Fruit fly (Drosophila melanogaster) whole organism, embryonic: ENCODE data around the gene Blm.

Source experiments
- Abd-B ChIP-seq: fragments of 200-800 bp; sonication (Bioruptor generic); optimal IDR thresholded peaks from 2 replicates; lab custom pipeline; 2018; ENCODE audit warnings: missing biosample characterization, mild to moderate bottlenecking, missing genetic modification characterization, moderate library complexity
- Awh ChIP-seq: fragments of 200-800 bp; sonication (Bioruptor generic); IDR thresholded peaks from 2 replicates; pipeline ENCODE4, ENCODE4 v1.3.6; 2022; ENCODE audit warnings: missing biosample characterization, missing genetic modification characterization
- BEAF-32 ChIP-seq: fragments of 200-800 bp; sonication (Bioruptor generic); optimal IDR thresholded peaks from 3 replicates; lab custom pipeline; 2017; ENCODE audit warnings: missing biosample characterization, missing genetic modification characterization, mild to moderate bottlenecking, moderate library complexity, missing genetic modification reagents
- BtbVII ChIP-seq: fragments of 200-800 bp; sonication (Bioruptor generic); optimal IDR thresholded peaks from 3 replicates; lab custom pipeline; 2017; ENCODE audit warnings: missing biosample characterization, mild to moderate bottlenecking, missing genetic modification characterization
- CG10147 ChIP-seq: fragments of 200-800 bp; sonication (Bioruptor generic); optimal IDR thresholded peaks from 2 replicates; lab custom pipeline; 2019; ENCODE audit warnings: missing biosample characterization, mild to moderate bottlenecking, missing genetic modification characterization, moderate library complexity
- CG10274 ChIP-seq: fragments of 200-800 bp; sonication (Bioruptor generic); optimal IDR thresholded peaks from 3 replicates; lab custom pipeline; 2017; ENCODE audit warnings: missing biosample characterization, mild to moderate bottlenecking, missing genetic modification characterization
- CG11695 ChIP-seq: fragments of 200-800 bp; sonication (Bioruptor generic); IDR thresholded peaks from 3 replicates; pipeline ENCODE4 v1.3.6; 2022; ENCODE audit warnings: missing biosample characterization, missing genetic modification characterization
- CG15011 ChIP-seq: fragments of 200-800 bp; sonication (Bioruptor generic); optimal IDR thresholded peaks from 3 replicates; lab custom pipeline; 2018; ENCODE audit warnings: missing biosample characterization, mild to moderate bottlenecking, missing genetic modification characterization
- CG15479 ChIP-seq: fragments of 200-800 bp; sonication (Bioruptor generic); optimal IDR thresholded peaks from 3 replicates; lab custom pipeline; 2019; ENCODE audit warnings: missing biosample characterization, mild to moderate bottlenecking, missing genetic modification characterization, moderate library complexity
- CG16815 ChIP-seq: fragments of 200-800 bp; sonication (Bioruptor generic); optimal IDR thresholded peaks from 3 replicates; lab custom pipeline; 2017; ENCODE audit warnings: missing biosample characterization, mild to moderate bottlenecking, missing genetic modification characterization
- CG2129 ChIP-seq: fragments of 200-800 bp; sonication (Bioruptor generic); IDR thresholded peaks from 2 replicates; pipeline ENCODE4 v1.3.6; 2022; ENCODE audit warnings: missing biosample characterization, missing genetic modification characterization; ENCODE audit not compliant: partially characterized antibody
- CG30020 ChIP-seq: fragments of 200-800 bp; optimal IDR thresholded peaks from 2 replicates; lab custom pipeline; 2019; ENCODE audit warnings: missing biosample characterization, mild to moderate bottlenecking, missing genetic modification characterization, moderate library complexity
- CG3407 ChIP-seq: fragments of 200-800 bp; sonication (Bioruptor generic); optimal IDR thresholded peaks from 2 replicates; lab custom pipeline; 2018; ENCODE audit warnings: missing biosample characterization, mild to moderate bottlenecking, missing genetic modification characterization
- CG3847 ChIP-seq: fragments of 200-800 bp; sonication (Bioruptor generic); IDR thresholded peaks from 2 replicates; pipeline ENCODE4 v1.3.6; 2022; ENCODE audit warnings: missing biosample characterization, missing genetic modification characterization
- CG3995 ChIP-seq: fragments of 200-800 bp; sonication (Bioruptor generic); optimal IDR thresholded peaks from 3 replicates; lab custom pipeline; 2016; ENCODE audit warnings: missing biosample characterization, missing genetic modification characterization
- CG4617 ChIP-seq: fragments of 200-800 bp; sonication (Bioruptor generic); optimal IDR thresholded peaks from 3 replicates; lab custom pipeline; 2016; ENCODE audit warnings: missing biosample characterization, missing genetic modification characterization, borderline replicate concordance
- CG6683 ChIP-seq: fragments of 200-800 bp; sonication (Bioruptor generic); optimal IDR thresholded peaks from 2 replicates; lab custom pipeline; 2017; ENCODE audit warnings: missing biosample characterization, mild to moderate bottlenecking, missing genetic modification characterization, missing genetic modification reagents
- CG7556 ChIP-seq: fragments of 200-800 bp; sonication (Bioruptor generic); optimal IDR thresholded peaks from 2 replicates; lab custom pipeline; 2017; ENCODE audit warnings: missing biosample characterization, mild to moderate bottlenecking, missing genetic modification characterization
- CG8478 ChIP-seq: fragments of >200 bp; optimal IDR thresholded peaks from 2 replicates; lab custom pipeline; 2018
- CG8765 ChIP-seq: fragments of 200-800 bp; sonication (Bioruptor generic); IDR thresholded peaks from 2 replicates; pipeline ENCODE4 v1.3.6; 2022; ENCODE audit warnings: missing biosample characterization, missing genetic modification characterization
- CG9609 ChIP-seq: fragments of 200-800 bp; sonication (Bioruptor generic); optimal IDR thresholded peaks from 3 replicates; lab custom pipeline; 2016; ENCODE audit warnings: missing biosample characterization, missing genetic modification characterization
- CG9727 ChIP-seq: fragments of 200-800 bp; sonication (Bioruptor generic); optimal IDR thresholded peaks from 3 replicates; lab custom pipeline; 2017; ENCODE audit warnings: missing biosample characterization, mild to moderate bottlenecking, missing genetic modification characterization
- CrebB ChIP-seq: fragments of 200-800 bp; sonication (Bioruptor generic); optimal IDR thresholded peaks from 3 replicates; lab custom pipeline; 2018; ENCODE audit warnings: missing biosample characterization, mild to moderate bottlenecking, missing genetic modification characterization
- Dbx ChIP-seq: fragments of 200-800 bp; sonication (Bioruptor generic); IDR thresholded peaks from 3 replicates; pipeline ENCODE4 v1.3.6; 2022; ENCODE audit warnings: missing biosample characterization, missing genetic modification characterization
- Dip3 ChIP-seq: fragments of 200-800 bp; sonication (Bioruptor generic); optimal IDR thresholded peaks from 3 replicates; lab custom pipeline; 2016; ENCODE audit warnings: missing biosample characterization, missing genetic modification characterization
- ERR ChIP-seq: fragments of 200-800 bp; sonication (Bioruptor generic); optimal IDR thresholded peaks from 2 replicates; lab custom pipeline; 2016; ENCODE audit warnings: missing biosample characterization, missing genetic modification characterization
- Gsc ChIP-seq: fragments of 200-800 bp; sonication (Bioruptor generic); IDR thresholded peaks from 2 replicates; pipeline ENCODE4 v1.3.6; 2022; ENCODE audit warnings: missing biosample characterization, missing genetic modification characterization
- MBD-R2 ChIP-seq: fragments of 200-800 bp; sonication (Bioruptor generic); IDR thresholded peaks from 2 replicates; pipeline ENCODE4 v1.3.6; 2022; ENCODE audit warnings: missing biosample characterization, missing genetic modification characterization
- Oli ChIP-seq: fragments of 200-800 bp; sonication (Bioruptor generic); optimal IDR thresholded peaks from 2 replicates; lab custom pipeline; 2018; ENCODE audit warnings: missing biosample characterization, mild to moderate bottlenecking, missing genetic modification characterization, moderate library complexity
- Poxn ChIP-seq: fragments of 200-800 bp; sonication (Bioruptor generic); IDR thresholded peaks from 2 replicates; pipeline ENCODE4 v1.3.6; 2022; ENCODE audit warnings: missing biosample characterization, missing genetic modification characterization
- Six4 ChIP-seq: fragments of 200-800 bp; sonication (Bioruptor generic); optimal IDR thresholded peaks from 2 replicates; lab custom pipeline; 2016; ENCODE audit warnings: missing biosample characterization, missing genetic modification characterization
- Sox102F ChIP-seq: fragments of 200-800 bp; sonication (Bioruptor generic); optimal IDR thresholded peaks from 2 replicates; lab custom pipeline; 2018; ENCODE audit warnings: missing biosample characterization, mild to moderate bottlenecking, missing genetic modification characterization, moderate library complexity
- Ssrp ChIP-seq: fragments of 200-800 bp; sonication (Bioruptor generic); optimal IDR thresholded peaks from 2 replicates; lab custom pipeline; 2018; ENCODE audit warnings: missing biosample characterization, mild to moderate bottlenecking, missing genetic modification characterization, moderate library complexity
- YL-1 ChIP-seq: fragments of 200-800 bp; sonication (Bioruptor generic); optimal IDR thresholded peaks from 3 replicates; lab custom pipeline; 2017; ENCODE audit warnings: missing biosample characterization, mild to moderate bottlenecking, missing genetic modification characterization
- corto ChIP-seq: fragments of 200-800 bp; sonication (Bioruptor generic); optimal IDR thresholded peaks from 2 replicates; lab custom pipeline; 2016; ENCODE audit warnings: missing biosample characterization, mild to moderate bottlenecking, missing genetic modification characterization, moderate library complexity
- emc ChIP-seq: fragments of 200-800 bp; sonication (Bioruptor generic); optimal IDR thresholded peaks from 2 replicates; lab custom pipeline; 2016; ENCODE audit warnings: missing biosample characterization, missing genetic modification characterization
- esg ChIP-seq: fragments of 200-800 bp; sonication (Bioruptor generic); conservative IDR thresholded peaks from 2 replicates; pipeline ENCODE4 v1.3.6; 2022; ENCODE audit warnings: missing biosample characterization, missing genetic modification characterization
- ewg ChIP-seq: fragments of 200-800 bp; sonication (Bioruptor generic); optimal IDR thresholded peaks from 3 replicates; lab custom pipeline; 2017; ENCODE audit warnings: mild to moderate bottlenecking, missing biosample characterization, missing genetic modification reagents, missing genetic modification characterization
- kah ChIP-seq: fragments of 200-800 bp; sonication (Bioruptor generic); optimal IDR thresholded peaks from 2 replicates; lab custom pipeline; 2018; ENCODE audit warnings: missing biosample characterization, mild to moderate bottlenecking, missing genetic modification characterization
- lab ChIP-seq: fragments of 200-800 bp; sonication (Bioruptor generic); optimal IDR thresholded peaks from 3 replicates; lab custom pipeline; 2017; ENCODE audit warnings: missing biosample characterization, missing genetic modification characterization, mild to moderate bottlenecking, moderate library complexity, missing genetic modification reagents
- lmd ChIP-seq: fragments of 200-800 bp; sonication (Bioruptor generic); IDR thresholded peaks from 2 replicates; pipeline ENCODE4 v1.3.6; 2022; ENCODE audit warnings: missing biosample characterization, missing genetic modification characterization
- luna ChIP-seq: fragments of 200-800 bp; sonication (Bioruptor generic); optimal IDR thresholded peaks from 2 replicates; lab custom pipeline; 2016; ENCODE audit warnings: missing biosample characterization, missing genetic modification characterization
- mam ChIP-seq: fragments of 200-800 bp; sonication (Bioruptor generic); optimal IDR thresholded peaks from 3 replicates; lab custom pipeline; 2016; ENCODE audit warnings: missing biosample characterization, missing genetic modification characterization
- nmo ChIP-seq: fragments of 200-800 bp; sonication (Bioruptor generic); optimal IDR thresholded peaks from 2 replicates; lab custom pipeline; 2018; ENCODE audit warnings: missing biosample characterization, mild to moderate bottlenecking, missing genetic modification characterization, moderate library complexity
- p53 ChIP-seq: fragments of 200-800 bp; sonication (Bioruptor generic); optimal IDR thresholded peaks from 2 replicates; lab custom pipeline; 2016; ENCODE audit warnings: missing biosample characterization, missing genetic modification characterization
- peb ChIP-seq: fragments of 200-800 bp; sonication (Bioruptor generic); IDR thresholded peaks from 2 replicates; pipeline ENCODE4 v1.3.6; 2022; ENCODE audit warnings: missing biosample characterization, missing genetic modification characterization
- pfk ChIP-seq: fragments of 200-800 bp; sonication (Bioruptor generic); optimal IDR thresholded peaks from 2 replicates; lab custom pipeline; 2018; ENCODE audit warnings: missing biosample characterization, mild to moderate bottlenecking, missing genetic modification characterization, moderate library complexity
- ranshi ChIP-seq: fragments of 200-800 bp; sonication (Bioruptor generic); IDR thresholded peaks from 2 replicates; pipeline ENCODE4 v1.3.6; 2022; ENCODE audit warnings: missing biosample characterization, missing genetic modification characterization
- sc ChIP-seq, 3 experiments: fragments of >200 bp in 2 of 3; fragments of 200-800 bp in 1 of 3; sonication (Bioruptor generic) in 1 of 3; optimal IDR thresholded peaks; 2 replicates in 2 of 3; 3 replicates in 1 of 3; lab custom pipeline; 2017; ENCODE audit warnings: mild to moderate bottlenecking in 1 of 3, missing biosample characterization in 1 of 3, missing genetic modification characterization in 1 of 3, missing genetic modification reagents in 1 of 3
- sqz ChIP-seq: fragments of 200-800 bp; sonication (Bioruptor generic); optimal IDR thresholded peaks from 3 replicates; lab custom pipeline; 2018; ENCODE audit warnings: missing biosample characterization, mild to moderate bottlenecking, missing genetic modification characterization

The Blm gene

dm6 chr3R:11773999-11774397, 32.4 kb upstream of the Blm start (continued):
- peak; percentile 54 for TF ChIP-seq CG30020
- TF ChIP-seq CG9727 (GFP tag; lab: Kevin White, UChicago), result peak; percentile 86
- peak; percentile 22 for TF ChIP-seq CrebB (tag; lab: Kevin White, UChicago)
- TF ChIP-seq CG8478 (lab: Kevin White, UChicago), result no peak
- TF ChIP-seq Dip3 (GFP tag; lab: Kevin White, UChicago), result no peak
- TF ChIP-seq sqz (GFP tag; lab: Kevin White, UChicago), result peak; percentile 60
- peak; percentile 24 for TF ChIP-seq YL-1 (GFP tag; lab: Kevin White, UChicago)
- TF ChIP-seq BEAF-32 (GFP tag; lab: Kevin White, UChicago), result no peak
- peak; percentile 44; the same call in 1 of the 3 replicates for TF ChIP-seq Dbx (GFP tag; lab: Robert Waterston, UW)
- no peak for TF ChIP-seq emc (GFP tag; lab: Kevin White, UChicago)
- TF ChIP-seq ewg (GFP tag; lab: Kevin White, UChicago), result peak; percentile 26
- peak; percentile 37 for TF ChIP-seq CG3407 (GFP tag; lab: Kevin White, UChicago)
- no peak for TF ChIP-seq CG2129
- TF ChIP-seq CG4617 (GFP tag; lab: Kevin White, UChicago), result peak; percentile 21
- TF ChIP-seq CG9609 (GFP tag; lab: Kevin White, UChicago), result no peak
- peak; percentile 66 for TF ChIP-seq CG15011 (GFP tag; lab: Kevin White, UChicago)
- TF ChIP-seq mam, result peak; percentile 39
- peak; percentile 53 for TF ChIP-seq CG16815 (GFP tag; lab: Kevin White, UChicago)
- peak; percentile 48 for TF ChIP-seq Six4
- 0 out of 2 replicates have a peak, but pooled peaks have one; percentile 13 for TF ChIP-seq ranshi (GFP tag; lab: Robert Waterston, UW)
- TF ChIP-seq lab (GFP tag; lab: Kevin White, UChicago), result peak; percentile 84
- TF ChIP-seq corto (GFP tag; lab: Kevin White, UChicago), result no peak
- peak; percentile 55 for TF ChIP-seq esg (GFP tag; lab: Robert Waterston, UW)
- no peak for TF ChIP-seq kah
- no peak for TF ChIP-seq Gsc (GFP tag; lab: Robert Waterston, UW)
- no peak for TF ChIP-seq peb
- 0 out of 2 replicates have a peak, but pooled peaks have one; percentile 34 for TF ChIP-seq Awh (GFP tag; lab: Robert Waterston, UW)
- no peak for TF ChIP-seq CG3995 (GFP tag; lab: Kevin White, UChicago)
- no peak for TF ChIP-seq CG15479 (GFP tag; lab: Kevin White, UChicago)
- TF ChIP-seq CG10147 (GFP tag; lab: Kevin White, UChicago), result peak; percentile 79
- TF ChIP-seq CG6683 (GFP tag; lab: Kevin White, UChicago), result peak; percentile 58
- no peak for TF ChIP-seq CG10274 (GFP tag; lab: Kevin White, UChicago)
- TF ChIP-seq CG11695 (GFP tag; lab: Robert Waterston, UW), result peak; percentile 49; the same call in 2 of the 3 replicates
- peak; percentile 58 for TF ChIP-seq BtbVII (GFP tag; lab: Kevin White, UChicago)
- peak; percentile 74 for TF ChIP-seq Sox102F (GFP tag; lab: Kevin White, UChicago)
- TF ChIP-seq p53 (GFP tag; lab: Kevin White, UChicago), result no peak
- TF ChIP-seq CG7556 (GFP tag; lab: Kevin White, UChicago), result peak; percentile 92
- no peak for TF ChIP-seq MBD-R2
- no peak for TF ChIP-seq luna
- TF ChIP-seq Abd-B (GFP tag; lab: Kevin White, UChicago), result peak; percentile 54
- peak; percentile 86 for TF ChIP-seq nmo (GFP tag; lab: Kevin White, UChicago)
- peak; percentile 43; the same call in 1 of the 2 replicates for TF ChIP-seq CG3847 (GFP tag; lab: Robert Waterston, UW)
- no peak for TF ChIP-seq ERR (GFP tag; lab: Kevin White, UChicago)
- no peak for TF ChIP-seq sc (optimal IDR thresholded peaks at IDR 0.05; lab: Kevin White, UChicago)
- TF ChIP-seq sc (GFP tag; optimal IDR thresholded peaks at IDR 0.05; lab: Kevin White, UChicago), result peak; percentile 39
- peak; percentile 85 for TF ChIP-seq Ssrp (tag; lab: Kevin White, UChicago)
- no peak for TF ChIP-seq CG8765
- peak; percentile 73 for TF ChIP-seq Oli (tag; lab: Kevin White, UChicago)
- no peak for TF ChIP-seq Poxn (GFP tag; lab: Robert Waterston, UW)
- peak; percentile 63 for TF ChIP-seq lmd (GFP tag; lab: Robert Waterston, UW)
- TF ChIP-seq pfk (GFP tag; lab: Kevin White, UChicago), result no peak
